Fruit fly (Drosophila melanogaster) whole organism, embryonic: ENCODE data around the gene sno.
A peak's percentile ranks its signal among the peaks of the same experiment; 100 is the strongest.

Experiments
- CG10366 ChIP-seq: fragments of 200-800 bp; sonication (Bioruptor generic); IDR thresholded peaks from 2 replicates; pipeline ENCODE4 v1.3.6; 2022; ENCODE audit warnings: missing biosample characterization, missing genetic modification characterization
- CG12769 ChIP-seq: fragments of 200-800 bp; sonication (Bioruptor generic); optimal IDR thresholded peaks from 2 replicates; lab custom pipeline; 2019; ENCODE audit warnings: missing biosample characterization, mild to moderate bottlenecking, missing genetic modification characterization, moderate library complexity
- CG15073 ChIP-seq: fragments of 200-800 bp; sonication (Bioruptor generic); optimal IDR thresholded peaks from 2 replicates; lab custom pipeline; 2016; ENCODE audit warnings: missing biosample characterization, missing genetic modification characterization
- CG15514 ChIP-seq: fragments of 200-800 bp; sonication (Bioruptor generic); optimal IDR thresholded peaks from 3 replicates; lab custom pipeline; 2017; ENCODE audit warnings: missing biosample characterization, missing genetic modification characterization, mild to moderate bottlenecking, moderate library complexity, missing genetic modification reagents
- CG1602 ChIP-seq: fragments of 200-800 bp; sonication (Bioruptor generic); optimal IDR thresholded peaks from 3 replicates; lab custom pipeline; 2016; ENCODE audit warnings: missing biosample characterization, missing genetic modification characterization
- CG1603 ChIP-seq: fragments of 200-800 bp; sonication (Bioruptor generic); optimal IDR thresholded peaks from 2 replicates; lab custom pipeline; 2019; ENCODE audit warnings: missing biosample characterization, mild to moderate bottlenecking, missing genetic modification characterization, moderate library complexity
- CG17912 ChIP-seq: fragments of 200-800 bp; sonication (Bioruptor generic); optimal IDR thresholded peaks from 2 replicates; lab custom pipeline; 2018; ENCODE audit warnings: missing biosample characterization, mild to moderate bottlenecking, missing genetic modification characterization
- CG18599 ChIP-seq: fragments of 200-800 bp; sonication (Bioruptor generic); optimal IDR thresholded peaks from 3 replicates; lab custom pipeline; 2017; ENCODE audit warnings: missing biosample characterization, missing genetic modification characterization, mild to moderate bottlenecking, moderate library complexity, missing genetic modification reagents
- CG2678 ChIP-seq: fragments of 200-800 bp; sonication (Bioruptor generic); optimal IDR thresholded peaks from 3 replicates; lab custom pipeline; 2019; ENCODE audit warnings: missing biosample characterization, mild to moderate bottlenecking, missing genetic modification characterization, moderate library complexity
- CG2712 ChIP-seq: fragments of 200-800 bp; optimal IDR thresholded peaks from 3 replicates; lab custom pipeline; 2019; ENCODE audit warnings: missing biosample characterization, mild to moderate bottlenecking, missing genetic modification characterization, moderate library complexity
- CG2875 ChIP-seq: fragments of 200-800 bp; sonication (Bioruptor generic); optimal IDR thresholded peaks from 2 replicates; lab custom pipeline; 2017; ENCODE audit warnings: missing biosample characterization, mild to moderate bottlenecking, missing genetic modification characterization, missing genetic modification reagents
- CG32772 ChIP-seq: fragments of 200-800 bp; sonication (Bioruptor generic); IDR thresholded peaks from 2 replicates; pipeline ENCODE4 v1.3.6; 2022; ENCODE audit warnings: missing biosample characterization, missing genetic modification characterization
- CG33213 ChIP-seq: fragments of 200-800 bp; sonication (Bioruptor generic); optimal IDR thresholded peaks from 3 replicates; lab custom pipeline; 2016; ENCODE audit warnings: missing biosample characterization, missing genetic modification characterization
- CG34224 ChIP-seq: fragments of 200-800 bp; sonication (Bioruptor generic); IDR thresholded peaks from 3 replicates; pipeline ENCODE4 v1.3.6; 2022; ENCODE audit warnings: missing biosample characterization, missing genetic modification characterization; ENCODE audit not compliant: partially characterized antibody
- CG3726 ChIP-seq: fragments of 200-800 bp; sonication (Bioruptor generic); IDR thresholded peaks from 3 replicates; pipeline ENCODE4, ENCODE4 v1.3.6; 2022; ENCODE audit warnings: missing biosample characterization, missing genetic modification characterization
- CG9609 ChIP-seq: fragments of 200-800 bp; sonication (Bioruptor generic); optimal IDR thresholded peaks from 3 replicates; lab custom pipeline; 2016; ENCODE audit warnings: missing biosample characterization, missing genetic modification characterization
- D ChIP-seq, 2 experiments: fragments of 200-800 bp in 1 of 2; fragments of >200 bp in 1 of 2; sonication (Bioruptor generic) in 1 of 2; optimal IDR thresholded peaks; 2 replicates in 1 of 2; 3 replicates in 1 of 2; lab custom pipeline; 2017; ENCODE audit warnings: mild to moderate bottlenecking in 1 of 2, missing biosample characterization in 1 of 2, missing genetic modification characterization in 1 of 2, missing genetic modification reagents in 1 of 2
- Dp ChIP-seq: fragments of 200-800 bp; sonication (Bioruptor generic); optimal IDR thresholded peaks from 2 replicates; lab custom pipeline; 2018; ENCODE audit warnings: missing biosample characterization, mild to moderate bottlenecking, missing genetic modification characterization, moderate library complexity
- Drgx ChIP-seq: fragments of 200-800 bp; sonication (Bioruptor generic); IDR thresholded peaks from 2 replicates; pipeline ENCODE4 v1.3.6; 2022; ENCODE audit warnings: missing biosample characterization, missing genetic modification characterization
- HLH3B ChIP-seq: fragments of 200-800 bp; sonication (Bioruptor generic); IDR thresholded peaks from 2 replicates; pipeline ENCODE4 v1.3.6; 2022; ENCODE audit warnings: missing biosample characterization, missing genetic modification characterization
- HLH4C ChIP-seq: fragments of 200-800 bp; sonication (Bioruptor generic); IDR thresholded peaks from 3 replicates; pipeline ENCODE4 v1.3.6; 2022; ENCODE audit warnings: missing biosample characterization, missing genetic modification characterization; ENCODE audit not compliant: partially characterized antibody
- Hr3 ChIP-seq: fragments of 200-800 bp; sonication (Bioruptor generic); optimal IDR thresholded peaks from 3 replicates; lab custom pipeline; 2016; ENCODE audit warnings: missing biosample characterization, missing genetic modification characterization
- NFAT ChIP-seq: fragments of 200-800 bp; sonication (Bioruptor generic); IDR thresholded peaks from 2 replicates; pipeline ENCODE4 v1.3.6; 2022; ENCODE audit warnings: missing biosample characterization, missing genetic modification characterization
- NK7.1 ChIP-seq: fragments of 200-800 bp; sonication (Bioruptor generic); optimal IDR thresholded peaks from 3 replicates; lab custom pipeline; 2016; ENCODE audit warnings: missing biosample characterization, missing genetic modification characterization
- Oli ChIP-seq: fragments of 200-800 bp; sonication (Bioruptor generic); optimal IDR thresholded peaks from 2 replicates; lab custom pipeline; 2018; ENCODE audit warnings: missing biosample characterization, mild to moderate bottlenecking, missing genetic modification characterization, moderate library complexity
- Sox102F ChIP-seq: fragments of 200-800 bp; sonication (Bioruptor generic); optimal IDR thresholded peaks from 2 replicates; lab custom pipeline; 2018; ENCODE audit warnings: missing biosample characterization, mild to moderate bottlenecking, missing genetic modification characterization, moderate library complexity
- Spps ChIP-seq: fragments of 200-800 bp; sonication (Bioruptor generic); optimal IDR thresholded peaks from 2 replicates; lab custom pipeline; 2018; ENCODE audit warnings: missing biosample characterization, mild to moderate bottlenecking, missing genetic modification characterization
- Sry-δ ChIP-seq: fragments of 200-800 bp; sonication (Bioruptor generic); optimal IDR thresholded peaks from 2 replicates; lab custom pipeline; 2016; ENCODE audit warnings: missing biosample characterization, missing genetic modification characterization
- bsh ChIP-seq, 2 experiments: fragments of 200-800 bp; sonication (Bioruptor generic); optimal IDR thresholded peaks; 2 replicates each; lab custom pipeline; 2017 to 2018; ENCODE audit warnings: mild to moderate bottlenecking in 2 of 2, missing biosample characterization in 2 of 2, missing genetic modification characterization in 2 of 2, moderate library complexity in 1 of 2
- cas ChIP-seq: fragments of 200-800 bp; sonication (Bioruptor generic); IDR thresholded peaks from 2 replicates; pipeline ENCODE4 v1.3.6; 2022; ENCODE audit warnings: missing biosample characterization, missing genetic modification characterization
- cg ChIP-seq: fragments of 200-800 bp; sonication (Bioruptor generic); optimal IDR thresholded peaks from 3 replicates; lab custom pipeline; 2019; ENCODE audit warnings: missing biosample characterization, mild to moderate bottlenecking, missing genetic modification characterization, moderate library complexity
- chinmo ChIP-seq: fragments of 200-800 bp; sonication (Bioruptor generic); IDR thresholded peaks from 4 replicates; pipeline ENCODE4 v1.3.6; 2022; ENCODE audit warnings: missing biosample characterization, missing genetic modification characterization; ENCODE audit not compliant: partially characterized antibody
- ci ChIP-seq: fragments of 200-800 bp; sonication (Bioruptor generic); IDR thresholded peaks from 3 replicates; pipeline ENCODE4 v1.3.6; 2022; ENCODE audit warnings: missing biosample characterization, missing genetic modification characterization
- corto ChIP-seq: fragments of 200-800 bp; sonication (Bioruptor generic); optimal IDR thresholded peaks from 2 replicates; lab custom pipeline; 2016; ENCODE audit warnings: missing biosample characterization, mild to moderate bottlenecking, missing genetic modification characterization, moderate library complexity
- crol ChIP-seq: fragments of 200-800 bp; sonication (Bioruptor generic); IDR thresholded peaks from 2 replicates; pipeline ENCODE4 v1.3.6; 2022; ENCODE audit warnings: missing biosample characterization, missing genetic modification characterization
- dmrt99B ChIP-seq: fragments of 200-800 bp; sonication (Bioruptor generic); optimal IDR thresholded peaks from 2 replicates; lab custom pipeline; 2018; ENCODE audit warnings: missing biosample characterization, mild to moderate bottlenecking, missing genetic modification characterization, moderate library complexity
- hb ChIP-seq: fragments of 200-800 bp; sonication (Bioruptor generic); IDR thresholded peaks from 3 replicates; pipeline ENCODE4 v1.3.6; 2022; ENCODE audit warnings: missing biosample characterization, missing genetic modification characterization; ENCODE audit not compliant: partially characterized antibody
- lbe ChIP-seq: fragments of 200-800 bp; sonication (Bioruptor generic); optimal IDR thresholded peaks from 2 replicates; lab custom pipeline; 2016; ENCODE audit warnings: missing biosample characterization, mild to moderate bottlenecking, missing genetic modification characterization
- nom ChIP-seq: fragments of 200-800 bp; sonication (Bioruptor generic); optimal IDR thresholded peaks from 2 replicates; lab custom pipeline; 2017; ENCODE audit warnings: missing biosample characterization, missing genetic modification characterization, mild to moderate bottlenecking, moderate library complexity, missing genetic modification reagents
- pan ChIP-seq, 4 experiments: fragments of >200 bp in 3 of 4; fragments of 200-800 bp in 1 of 4; sonication (Bioruptor generic) in 1 of 4; optimal IDR thresholded peaks in 3 of 4; IDR thresholded peaks in 1 of 4; 2 replicates each; pipeline versions ENCODE4 v1.3.6 to Lab custom; 2017 to 2022; ENCODE audit warnings: missing biosample characterization in 2 of 4, missing genetic modification characterization in 2 of 4, mixed read lengths in 1 of 4
- pum ChIP-seq: fragments of 200-800 bp; sonication (Bioruptor generic); optimal IDR thresholded peaks from 2 replicates; lab custom pipeline; 2016; ENCODE audit warnings: missing biosample characterization, missing genetic modification characterization
- salm ChIP-seq: fragments of 200-800 bp; sonication (Bioruptor generic); optimal IDR thresholded peaks from 2 replicates; lab custom pipeline; 2018; ENCODE audit warnings: missing biosample characterization, mild to moderate bottlenecking, missing genetic modification characterization
- stc ChIP-seq: fragments of 200-800 bp; sonication (Bioruptor generic); IDR thresholded peaks from 2 replicates; pipeline ENCODE4 v1.3.6; 2022; ENCODE audit warnings: missing biosample characterization, missing genetic modification characterization
- tup ChIP-seq: fragments of 200-800 bp; sonication (Bioruptor generic); optimal IDR thresholded peaks from 2 replicates; lab custom pipeline; 2016; ENCODE audit warnings: missing biosample characterization, mild to moderate bottlenecking, missing genetic modification characterization, moderate library complexity
- yki ChIP-seq: fragments of >200 bp; optimal IDR thresholded peaks from 3 replicates; lab custom pipeline; 2018

Gene sno

DNA sequence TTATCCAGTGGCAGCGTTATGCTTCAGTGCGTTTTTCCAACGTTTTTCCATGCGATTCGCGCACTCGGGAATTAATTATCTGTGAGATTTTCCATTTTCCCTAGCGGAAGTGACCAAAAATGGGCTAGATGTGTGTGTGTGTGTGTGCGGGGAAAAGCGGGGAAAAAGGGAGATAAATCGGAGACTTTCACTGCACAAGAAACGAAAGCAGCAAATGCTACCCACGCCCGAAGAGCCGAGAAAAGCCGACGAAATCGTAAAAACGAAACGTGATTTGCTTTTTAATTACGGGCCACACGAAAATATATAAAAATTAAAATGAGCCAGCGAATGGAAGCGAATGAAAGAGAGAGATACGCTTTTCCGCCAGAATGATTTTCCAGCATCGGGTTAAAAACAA lies 36.3 kb upstream of the sno start (continued):
- TF ChIP-seq CG1602 (GFP tag; lab: Kevin White, UChicago) (no peak), yki (lab: Kevin White, UChicago) (no peak), NK7.1 (GFP tag; lab: Kevin White, UChicago) (no peak), pum (GFP tag; lab: Kevin White, UChicago) (no peak), cg (peak; percentile 6), crol (GFP tag; lab: Robert Waterston, UW) (peak; percentile 44; the same call in 1 of the 2 replicates), HLH4C (GFP tag; lab: Robert Waterston, UW) (0 out of 3 replicates have a peak, but pooled peaks have one; percentile 39)
- TF ChIP-seq, all 482 proteins: peak for 7

dm6 chrX:13245767-13246166 lies 34.3 kb upstream of the sno start:
- peak; percentile 61 for TF ChIP-seq nom (GFP tag; lab: Kevin White, UChicago)
- no peak for TF ChIP-seq CG18599 (GFP tag; lab: Kevin White, UChicago)
- peak in 1 of 2 experiments; percentile 59 for TF ChIP-seq bsh (GFP tag; optimal IDR thresholded peaks at IDR 0.05; lab: Kevin White, UChicago)
- TF ChIP-seq CG17912 (GFP tag; lab: Kevin White, UChicago), result no peak
- peak; percentile 33 for TF ChIP-seq lbe (GFP tag; lab: Kevin White, UChicago)
- TF ChIP-seq CG15514 (GFP tag; lab: Kevin White, UChicago), result no peak

dm6 chrX:13244462-13244861 lies 33.0 kb upstream of the sno start:
- TF ChIP-seq CG2678 (tag; lab: Kevin White, UChicago) (no peak), stc (peak; percentile 42; the same call in 1 of the 2 replicates), Sox102F (peak; percentile 62), tup (GFP tag; lab: Kevin White, UChicago) (no peak), Hr3 (GFP tag; lab: Kevin White, UChicago) (no peak), CG3726 (no peak), chinmo (GFP tag; lab: Robert Waterston, UW) (no peak), CG2712 (tag; lab: Kevin White, UChicago) (peak; percentile 20), Oli (tag; lab: Kevin White, UChicago) (peak; percentile 21), CG1603 (tag; lab: Kevin White, UChicago) (peak; percentile 49), corto (GFP tag; lab: Kevin White, UChicago) (no peak), HLH3B (GFP tag; lab: Robert Waterston, UW) (peak; percentile 49; the same call in 1 of the 2 replicates), NK7.1 (GFP tag; lab: Kevin White, UChicago) (no peak), cas (GFP tag; lab: Robert Waterston, UW) (no peak), Drgx (GFP tag; lab: Robert Waterston, UW) (peak; percentile 60; the same call in 1 of the 2 replicates), CG15073 (GFP tag; lab: Kevin White, UChicago) (no peak), CG12769 (tag; lab: Kevin White, UChicago) (no peak), Dp (GFP tag; lab: Kevin White, UChicago) (no peak), salm (tag; lab: Kevin White, UChicago) (no peak), Spps (tag; lab: Kevin White, UChicago) (no peak), CG10366 (GFP tag; lab: Robert Waterston, UW) (peak; percentile 15; the same call in 1 of the 2 replicates), CG33213 (GFP tag; lab: Kevin White, UChicago) (no peak), Sry-δ (no peak), D (optimal IDR thresholded peaks at IDR 0.05; lab: Kevin White, UChicago) (no peak), D (GFP tag; optimal IDR thresholded peaks at IDR 0.05; lab: Kevin White, UChicago) (no peak), hb (GFP tag; lab: Robert Waterston, UW) (no peak), dmrt99B (peak; percentile 56), NFAT (GFP tag; lab: Robert Waterston, UW) (no peak), pan (optimal IDR thresholded peaks at IDR 0.05; lab: Kevin White, UChicago) (no peak), pan (GFP tag; optimal IDR thresholded peaks at IDR 0.05 in 1 of 2, IDR thresholded peaks at IDR 0.05 in 1 of 2) (peak in 1 of 2 experiments; percentile 25), CG32772 (GFP tag; lab: Robert Waterston, UW) (peak; percentile 7; the same call in 1 of the 2 replicates), CG34224 (GFP tag; lab: Robert Waterston, UW) (no peak), ci (GFP tag; lab: Robert Waterston, UW) (peak; percentile 47; the same call in 1 of the 3 replicates), CG9609 (GFP tag; lab: Kevin White, UChicago) (no peak), CG2875 (GFP tag; lab: Kevin White, UChicago) (no peak)
